Worm (Caenorhabditis elegans): ENCODE data around the gene pole-4.

DNA sequence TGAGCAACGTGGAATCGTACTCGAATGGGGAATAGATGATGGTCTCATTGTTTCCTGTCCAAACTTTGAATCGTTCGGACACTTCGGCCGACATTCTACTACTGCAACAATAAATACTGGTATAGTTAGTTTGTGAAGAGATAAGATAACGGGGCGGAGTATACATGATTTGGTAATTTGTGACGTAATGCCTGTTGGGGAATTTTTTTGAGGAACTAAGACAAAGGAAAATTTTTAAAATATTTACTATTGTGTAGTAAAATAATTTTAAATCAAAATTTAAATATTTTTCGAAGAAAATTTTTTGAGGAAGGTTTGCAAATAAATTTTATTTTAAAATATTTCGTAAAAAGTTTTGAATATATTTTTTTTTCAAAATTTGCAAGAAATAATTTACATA lies 5.1 kb downstream of the pole-4 start, which contains the start of gene elo-9:
- TF ChIP-seq snpc-1.1 (tag; optimal IDR thresholded peaks at IDR 0.05; ENCODE audit: insufficient read depth) (no peak), ZK185.1 (tag; optimal IDR thresholded peaks at IDR 0.05; ENCODE audit: poor library complexity, severe bottlenecking) (no peak), tbp1 (GFP tag; optimal IDR thresholded peaks at IDR 0.05) (no peak), F22D6.2 (tag; optimal IDR thresholded peaks at IDR 0.05) (no peak), pha-4 (tag; optimal IDR thresholded peaks at IDR 0.05) (no peak), F37B4.10 (GFP tag; IDR thresholded peaks at IDR 0.05) (no peak), ceh-91 (GFP tag; IDR thresholded peaks at IDR 0.05) (no peak), lsy-27 (tag; optimal IDR thresholded peaks at IDR 0.05; ENCODE audit: borderline replicate concordance, insufficient read depth) (no peak), ztf-28 (GFP tag; IDR thresholded peaks at IDR 0.05) (no peak), T07F8.4 (tag; optimal IDR thresholded peaks at IDR 0.05) (no peak), ama-1 (optimal IDR thresholded peaks at IDR 0.05) (no peak), ama-1 (GFP tag; optimal IDR thresholded peaks at IDR 0.05) (no peak), mel-28 (tag; optimal IDR thresholded peaks at IDR 0.05; ENCODE audit: borderline replicate concordance) (no peak)
